Worm (Caenorhabditis elegans): ENCODE results near the gene gspd-1.

Gene gspd-1

ce11 chrIV:11317119-11317518, at the start of gene gspd-1:
Gene gspd-1 (plus strand): TSS chrIV:11317419.
- TF ChIP-seq C34F6.9 (tag; optimal IDR thresholded peaks at IDR 0.05) (no peak), sma-3 (GFP tag; optimal IDR thresholded peaks at IDR 0.05) (no peak), peb-1 (tag; optimal IDR thresholded peaks at IDR 0.05) (no peak), aly-2 (tag; optimal IDR thresholded peaks at IDR 0.05) (no peak)

- no peak for TF ChIP-seq mab-5 (tag; optimal IDR thresholded peaks at IDR 0.05)
- peak; percentile 57 for TF ChIP-seq F13H6.1 (tag; optimal IDR thresholded peaks at IDR 0.05)
These were observed 47.7 kb upstream of the gspd-1 start for ce11 chrIV:11269483-11269882.

ce11 chrIV:11271262-11271661, 46.0 kb upstream of the gspd-1 start, which contains the start of gene nhr-7:
Gene nhr-7 (minus strand): TSS chrIV:11271362.
- TF ChIP-seq nhr-129 (tag; optimal IDR thresholded peaks at IDR 0.05) = peak; percentile 32
- no peak for TF ChIP-seq dmd-4 (tag; optimal IDR thresholded peaks at IDR 0.05)
- no peak for TF ChIP-seq C34F6.9 (tag; optimal IDR thresholded peaks at IDR 0.05)
- no peak for TF ChIP-seq nhr-77 (tag; optimal IDR thresholded peaks at IDR 0.05)
- no peak for TF ChIP-seq gmeb-1 (tag; optimal IDR thresholded peaks at IDR 0.05)

- TF ChIP-seq egl-27 (tag; optimal IDR thresholded peaks at IDR 0.05) (no peak), snpc-4 (tag; optimal IDR thresholded peaks at IDR 0.05) (no peak), ama-1 (optimal IDR thresholded peaks at IDR 0.05) (no peak), lsy-2 (tag; optimal IDR thresholded peaks at IDR 0.05) (no peak), nhr-21 (tag; optimal IDR thresholded peaks at IDR 0.05) (no peak), nhr-25 (tag; optimal IDR thresholded peaks at IDR 0.05) (no peak), ZK546.5 (tag; optimal IDR thresholded peaks at IDR 0.05) (no peak), ceh-82 (tag; optimal IDR thresholded peaks at IDR 0.05) (no peak), mbf-1 (tag; optimal IDR thresholded peaks at IDR 0.05) (no peak), alr-1 (tag; optimal IDR thresholded peaks at IDR 0.05) (no peak), blmp-1 (tag; optimal IDR thresholded peaks at IDR 0.05; ENCODE audit: insufficient read depth) (no peak), nhr-10 (tag; optimal IDR thresholded peaks at IDR 0.05) (no peak)
These were observed 44.1 kb upstream of the gspd-1 start, which contains the start of gene gtl-2 for ce11 chrIV:11273151-11273550. Gene gtl-2 (plus strand): TSS chrIV:11273451.

ce11 chrIV:11276026-11276425, 41.2 kb upstream of the gspd-1 start:
- TF ChIP-seq blmp-1 (tag; optimal IDR thresholded peaks at IDR 0.05; ENCODE audit: insufficient read depth) (no peak), crh-2 (tag; optimal IDR thresholded peaks at IDR 0.05) (no peak), sma-3 (GFP tag; optimal IDR thresholded peaks at IDR 0.05) (no peak), ztf-11 (tag; optimal IDR thresholded peaks at IDR 0.05) (no peak), mab-5 (tag; optimal IDR thresholded peaks at IDR 0.05) (no peak), sma-9 (GFP tag; optimal IDR thresholded peaks at IDR 0.05) (no peak), sma-9 (tag; optimal IDR thresholded peaks at IDR 0.05) (no peak), ZK546.5 (tag; optimal IDR thresholded peaks at IDR 0.05) (no peak), snpc-4 (tag; optimal IDR thresholded peaks at IDR 0.05) (no peak), Y55F3AM.14 (GFP tag; optimal IDR thresholded peaks at IDR 0.05) (no peak), fos-1 (tag; optimal IDR thresholded peaks at IDR 0.05) (no peak), F13H6.1 (tag; optimal IDR thresholded peaks at IDR 0.05) (no peak)

ce11 chrIV:11284102-11284531, 33.1 kb upstream of the gspd-1 start:
- TF ChIP-seq nhr-10 (tag; optimal IDR thresholded peaks at IDR 0.05) (no peak), crh-2 (tag; optimal IDR thresholded peaks at IDR 0.05) (peak; percentile 46), gmeb-1 (tag; optimal IDR thresholded peaks at IDR 0.05) (peak; percentile 33), sma-3 (GFP tag; optimal IDR thresholded peaks at IDR 0.05) (peak; percentile 22), sma-9 (GFP tag; optimal IDR thresholded peaks at IDR 0.05) (peak; percentile 50), sma-9 (tag; optimal IDR thresholded peaks at IDR 0.05) (no peak), F13H6.1 (tag; optimal IDR thresholded peaks at IDR 0.05) (peak; percentile 84), fos-1 (tag; optimal IDR thresholded peaks at IDR 0.05) (peak; percentile 97), unc-55 (GFP tag; optimal IDR thresholded peaks at IDR 0.05) (no peak), nhr-129 (tag; optimal IDR thresholded peaks at IDR 0.05) (peak; percentile 17)

- no peak for TF ChIP-seq fos-1 (tag; optimal IDR thresholded peaks at IDR 0.05)
- no peak for TF ChIP-seq sma-9 (GFP tag; optimal IDR thresholded peaks at IDR 0.05)
- TF ChIP-seq sma-9 (tag; optimal IDR thresholded peaks at IDR 0.05) = no peak
- TF ChIP-seq alr-1 (tag; optimal IDR thresholded peaks at IDR 0.05) = no peak
- no peak for TF ChIP-seq nhr-21 (tag; optimal IDR thresholded peaks at IDR 0.05)
- no peak for TF ChIP-seq nhr-23 (tag; optimal IDR thresholded peaks at IDR 0.05)
- no peak for TF ChIP-seq mbf-1 (tag; optimal IDR thresholded peaks at IDR 0.05)
- TF ChIP-seq lin-11 (tag; optimal IDR thresholded peaks at IDR 0.05) = no peak
- TF ChIP-seq C34F6.9 (tag; optimal IDR thresholded peaks at IDR 0.05) = no peak
- no peak for TF ChIP-seq snpc-4 (tag; optimal IDR thresholded peaks at IDR 0.05)
- TF ChIP-seq F13H6.1 (tag; optimal IDR thresholded peaks at IDR 0.05) = no peak
- TF ChIP-seq sma-3 (GFP tag; optimal IDR thresholded peaks at IDR 0.05) = no peak
- no peak for TF ChIP-seq nhr-12 (tag; optimal IDR thresholded peaks at IDR 0.05)
- TF ChIP-seq unc-55 (GFP tag; optimal IDR thresholded peaks at IDR 0.05) = no peak
- TF ChIP-seq aly-2 (tag; optimal IDR thresholded peaks at IDR 0.05) = no peak
- no peak for TF ChIP-seq nhr-25 (tag; optimal IDR thresholded peaks at IDR 0.05)
- no peak for TF ChIP-seq ama-1 (optimal IDR thresholded peaks at IDR 0.05)
- no peak for TF ChIP-seq egl-27 (tag; optimal IDR thresholded peaks at IDR 0.05)
- TF ChIP-seq mdl-1 (tag; optimal IDR thresholded peaks at IDR 0.05) = no peak
These were observed 32.0 kb upstream of the gspd-1 start for ce11 chrIV:11285239-11285638.

Data from whole organism, L2 larva.